Worm (Caenorhabditis elegans): Measurements from ENCODE around the gene ceh-31.

Gene ceh-31

ce11 chrX:3080825-3081224, 10.6 kb upstream of the ceh-31 start, which contains the start of gene twk-16:
TSS of gene twk-16 (plus strand) at chrX:3081125.
- TF ChIP-seq T26A8.4 (GFP tag; IDR thresholded peaks at IDR 0.05) = no peak
- TF ChIP-seq daf-12 (tag; optimal IDR thresholded peaks at IDR 0.05) = no peak
- TF ChIP-seq attf-4 (tag; optimal IDR thresholded peaks at IDR 0.05) = no peak
- TF ChIP-seq sdz-12 (GFP tag; optimal IDR thresholded peaks at IDR 0.05) = no peak
- no peak for TF ChIP-seq unc-130 (GFP tag; optimal IDR thresholded peaks at IDR 0.05)
- TF ChIP-seq nhr-77 (tag; optimal IDR thresholded peaks at IDR 0.05) = no peak
- TF ChIP-seq fkh-10 (GFP tag; optimal IDR thresholded peaks at IDR 0.05) = no peak
- no peak for TF ChIP-seq hlh-11 (tag; optimal IDR thresholded peaks at IDR 0.05)
- no peak for TF ChIP-seq ceh-28 (tag; optimal IDR thresholded peaks at IDR 0.05)
- no peak for TF ChIP-seq mes-2 (tag; optimal IDR thresholded peaks at IDR 0.05; ENCODE audit: poor library complexity, severe bottlenecking)
- TF ChIP-seq tra-1 (GFP tag; IDR thresholded peaks at IDR 0.05) = no peak
- TF ChIP-seq unc-62 (GFP tag; optimal IDR thresholded peaks at IDR 0.05 in 1 of 2) = no peak
- TF ChIP-seq unc-62 (tag; optimal IDR thresholded peaks at IDR 0.05) = no peak
- no peak for TF ChIP-seq nhr-41 (GFP tag; IDR thresholded peaks at IDR 0.05)
- TF ChIP-seq cey-2 (tag; optimal IDR thresholded peaks at IDR 0.05; ENCODE audit: borderline replicate concordance, insufficient read depth) = no peak
- no peak for TF ChIP-seq nhr-42 (GFP tag; IDR thresholded peaks at IDR 0.05)
- no peak for TF ChIP-seq lin-13 (GFP tag; optimal IDR thresholded peaks at IDR 0.05)
- TF ChIP-seq lsy-2 (tag; optimal IDR thresholded peaks at IDR 0.05) = no peak

ce11 chrX:3067052-3067451, 3.2 kb downstream of the ceh-31 start:
- TF ChIP-seq ceh-44 (GFP tag; IDR thresholded peaks at IDR 0.05) (no peak), unc-62 (GFP tag; optimal IDR thresholded peaks at IDR 0.05 in 1 of 2) (peak in 1 of 2 experiments; percentile 98), unc-62 (tag; optimal IDR thresholded peaks at IDR 0.05) (no peak)

DNA sequence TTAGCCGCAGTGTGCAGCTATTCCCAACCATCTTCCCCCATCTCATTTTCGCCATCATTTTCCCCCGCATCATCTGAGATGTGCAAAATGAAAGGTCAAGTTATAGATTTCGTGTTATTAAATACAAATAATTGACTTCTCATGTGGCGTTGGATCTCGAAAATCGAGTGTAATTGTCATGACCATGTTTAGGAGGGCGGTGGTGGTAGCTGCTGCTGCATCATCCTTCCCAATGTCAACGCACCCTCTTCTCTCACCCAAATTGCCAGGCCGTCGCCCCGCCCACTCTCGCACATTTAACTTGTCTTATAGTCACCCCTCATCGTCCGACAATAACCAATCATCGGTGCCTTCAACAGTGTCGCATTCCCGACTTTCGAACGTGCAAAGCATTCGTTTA, 6.9 kb downstream of the ceh-31 start, which contains the start of gene ceh-30:
Gene ceh-30 (plus strand): TSS at position 301 of the 400 bp plus-strand sequence.
- TF ChIP-seq set-16 (GFP tag; IDR thresholded peaks at IDR 0.05) (peak; percentile 29; the same call in 1 of the 2 replicates), F44E2.7 (GFP tag; IDR thresholded peaks at IDR 0.05) (no peak), nhr-102 (tag; optimal IDR thresholded peaks at IDR 0.05) (no peak)

DNA sequence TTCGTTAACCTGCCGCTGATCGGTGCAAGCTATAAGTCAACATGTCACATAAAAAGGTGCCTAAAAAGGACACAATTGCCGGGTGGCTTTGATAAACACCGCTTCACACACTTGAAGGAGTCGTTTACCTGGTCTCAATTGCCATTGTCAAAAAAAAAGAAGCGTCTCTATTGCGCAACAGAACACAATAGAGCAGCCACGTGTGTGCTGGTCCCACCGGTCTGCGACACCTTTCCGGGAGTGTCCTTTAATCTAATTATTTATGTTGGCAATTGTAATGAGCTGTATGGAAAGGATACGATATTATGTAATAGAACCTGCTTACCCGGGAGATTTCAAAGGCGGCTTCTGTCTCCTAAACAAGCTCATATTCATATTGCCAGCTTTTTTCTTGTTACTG, 8.5 kb downstream of the ceh-31 start:
- TF ChIP-seq ctbp-1 (GFP tag; IDR thresholded peaks at IDR 0.05) = no peak
- TF ChIP-seq zip-2 (tag; optimal IDR thresholded peaks at IDR 0.05) = no peak
- no peak for TF ChIP-seq hlh-30 (tag; optimal IDR thresholded peaks at IDR 0.05; ENCODE audit: insufficient read depth)
- no peak for TF ChIP-seq Y75B8A.6 (GFP tag; IDR thresholded peaks at IDR 0.05)
- no peak for TF ChIP-seq dmd-6 (GFP tag; IDR thresholded peaks at IDR 0.05)
- TF ChIP-seq F49E8.2 (tag; optimal IDR thresholded peaks at IDR 0.05; ENCODE audit: borderline replicate concordance) = no peak
- no peak for TF ChIP-seq jun-1 (tag; optimal IDR thresholded peaks at IDR 0.05)
- TF ChIP-seq mes-2 (tag; optimal IDR thresholded peaks at IDR 0.05; ENCODE audit: poor library complexity, severe bottlenecking) = no peak
- TF ChIP-seq nhr-48 (tag; optimal IDR thresholded peaks at IDR 0.05) = no peak
- TF ChIP-seq ztf-7 (tag; optimal IDR thresholded peaks at IDR 0.05) = no peak

DNA sequence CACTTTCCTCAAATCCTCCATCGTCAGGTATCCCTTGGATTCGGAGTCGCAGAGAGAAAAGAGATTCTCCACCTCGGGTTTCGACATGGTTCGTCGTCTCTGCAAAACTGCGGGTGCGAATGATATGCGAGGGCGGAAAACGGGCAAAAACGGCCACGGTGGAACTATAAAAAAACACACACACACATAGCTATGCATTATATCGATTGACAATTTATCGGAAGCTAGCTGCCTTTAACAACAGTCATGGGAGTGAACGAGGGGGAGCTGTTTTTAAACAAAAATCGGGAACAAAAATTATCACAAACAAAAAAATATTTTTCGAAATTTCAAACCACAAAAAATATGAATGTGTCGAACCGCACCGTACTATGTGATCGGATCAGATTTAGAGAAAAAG, 10.9 kb downstream of the ceh-31 start, which contains the start of gene rsef-1:
Gene rsef-1 (minus strand): TSS at position 101 of the 400 bp plus-strand sequence.
- no peak for TF ChIP-seq daf-12 (tag; optimal IDR thresholded peaks at IDR 0.05)

DNA sequence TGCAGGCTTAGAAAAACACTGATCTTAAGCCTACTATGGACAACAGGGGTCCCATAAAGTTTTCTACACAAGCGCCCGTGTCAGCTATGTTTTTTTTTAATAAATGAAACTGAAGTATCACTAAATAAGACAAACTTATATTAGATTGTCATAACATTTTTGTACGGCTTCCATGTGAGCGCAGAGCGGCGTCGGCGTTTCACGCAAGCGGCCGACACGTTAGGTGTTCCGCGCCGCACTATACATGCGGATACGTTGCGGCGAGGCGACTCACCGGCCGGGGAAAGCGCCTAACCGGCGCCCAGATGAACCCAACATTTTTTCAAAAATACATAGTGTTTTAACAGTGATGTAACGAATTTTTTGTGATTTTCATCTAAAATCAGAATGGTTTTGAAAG, 12.6 kb downstream of the ceh-31 start:
- TF ChIP-seq set-16 (GFP tag; IDR thresholded peaks at IDR 0.05) (peak; percentile 46; the same call in 1 of the 2 replicates), ceh-20 (GFP tag; IDR thresholded peaks at IDR 0.05) (no peak), snpc-1.2 (GFP tag; IDR thresholded peaks at IDR 0.05) (0 out of 2 replicates have a peak, but pooled peaks have one; percentile 25), nhr-48 (tag; optimal IDR thresholded peaks at IDR 0.05) (no peak)
